Worm (Caenorhabditis elegans) whole organism, late embryonic: ENCODE measurements around the gene C26B2.2.

Experiments used
- C08G9.2 ChIP-seq: sonication (generic microtip); optimal IDR thresholded peaks from 2 replicates; lab custom pipeline; 2016; ENCODE audit warnings: mild to moderate bottlenecking, missing genetic modification characterization, moderate library complexity, missing compliant biosample characterization
- F13H6.1 ChIP-seq: sonication (generic microtip); optimal IDR thresholded peaks from 2 replicates; lab custom pipeline; 2016; ENCODE audit warnings: missing genetic modification characterization, missing compliant biosample characterization
- ahr-1 ChIP-seq: sonication (generic microtip); optimal IDR thresholded peaks from 2 replicates; lab custom pipeline; 2016; ENCODE audit warnings: missing genetic modification characterization, missing compliant biosample characterization
- ama-1 ChIP-seq: fragments of 150-350 bp; optimal IDR thresholded peaks from 2 replicates; lab custom pipeline; 2014
- ceh-14 ChIP-seq: sonication (generic microtip); optimal IDR thresholded peaks from 2 replicates; lab custom pipeline; 2016; ENCODE audit warnings: missing genotype, missing genetic modification characterization, missing compliant biosample characterization
- ceh-2 ChIP-seq: sonication (generic microtip); optimal IDR thresholded peaks from 2 replicates; lab custom pipeline; 2016; ENCODE audit warnings: missing genotype, missing genetic modification characterization, missing compliant biosample characterization
- ceh-24 ChIP-seq: sonication (generic microtip); optimal IDR thresholded peaks from 2 replicates; lab custom pipeline; 2016; ENCODE audit warnings: mild to moderate bottlenecking, missing genetic modification characterization, missing compliant biosample characterization
- ceh-31 ChIP-seq: sonication (generic microtip); optimal IDR thresholded peaks from 2 replicates; lab custom pipeline; 2016; ENCODE audit warnings: missing genetic modification characterization, missing compliant biosample characterization
- ceh-45 ChIP-seq: fragments of 200-800 bp; sonication (Bioruptor generic); IDR thresholded peaks from 2 replicates; pipeline ENCODE4 v1.3.6; 2022; ENCODE audit warnings: missing genetic modification reagents, missing genetic modification characterization, missing compliant biosample characterization
- ceh-9 ChIP-seq: sonication (generic microtip); optimal IDR thresholded peaks from 2 replicates; lab custom pipeline; 2016; ENCODE audit warnings: mild to moderate bottlenecking, missing genetic modification characterization, inconsistent platforms, missing compliant biosample characterization
- che-1 ChIP-seq: sonication (generic microtip); optimal IDR thresholded peaks from 2 replicates; lab custom pipeline; 2016; ENCODE audit warnings: mild to moderate bottlenecking, missing genetic modification characterization, missing compliant biosample characterization
- eyg-1 ChIP-seq: sonication (generic microtip); optimal IDR thresholded peaks from 2 replicates; lab custom pipeline; 2016; ENCODE audit warnings: missing genotype, missing genetic modification characterization, missing compliant biosample characterization
- hlh-15 ChIP-seq: sonication (generic microtip); optimal IDR thresholded peaks from 2 replicates; lab custom pipeline; 2016; ENCODE audit warnings: missing genetic modification characterization, missing compliant biosample characterization
- hlh-30 ChIP-seq: sonication (generic microtip); optimal IDR thresholded peaks from 2 replicates; lab custom pipeline; 2017; ENCODE audit warnings: antibody characterized with exemption, missing genetic modification characterization, missing compliant biosample characterization; ENCODE audit not compliant: insufficient read depth
- lim-6 ChIP-seq: sonication (generic microtip); optimal IDR thresholded peaks from 2 replicates; lab custom pipeline; 2016; ENCODE audit warnings: missing genetic modification characterization, missing compliant biosample characterization
- madf-2 ChIP-seq: sonication (generic microtip); optimal IDR thresholded peaks from 2 replicates; lab custom pipeline; 2017; ENCODE audit warnings: missing genetic modification characterization, missing compliant biosample characterization
- nfya-1 ChIP-seq: sonication (generic microtip); optimal IDR thresholded peaks from 2 replicates; lab custom pipeline; 2017; ENCODE audit warnings: missing genetic modification characterization, mild to moderate bottlenecking, missing compliant biosample characterization, antibody characterized with exemption, moderate library complexity
- nhr-11 ChIP-seq: fragments of 150-350 bp; optimal IDR thresholded peaks from 2 replicates; lab custom pipeline; 2014; ENCODE audit warnings: missing biosample characterization, missing genetic modification characterization
- pag-3 ChIP-seq: sonication (generic microtip); optimal IDR thresholded peaks from 2 replicates; lab custom pipeline; 2016; ENCODE audit warnings: missing compliant biosample characterization, missing genetic modification characterization, borderline replicate concordance
- pax-1 ChIP-seq: fragments of 150-350 bp; optimal IDR thresholded peaks from 2 replicates; lab custom pipeline; 2014; ENCODE audit warnings: missing biosample characterization, missing genetic modification characterization
- sdc-2 ChIP-seq: sonication (generic microtip); optimal IDR thresholded peaks from 2 replicates; lab custom pipeline; 2016; ENCODE audit warnings: missing genotype, missing genetic modification characterization, missing compliant biosample characterization
- sox-2 ChIP-seq: fragments of 200-800 bp; sonication (Bioruptor generic); IDR thresholded peaks from 2 replicates; pipeline ENCODE4 v1.3.6; 2022; ENCODE audit warnings: missing genetic modification reagents, missing genetic modification characterization, missing compliant biosample characterization
- tbx-7 ChIP-seq: sonication (generic microtip); optimal IDR thresholded peaks from 2 replicates; lab custom pipeline; 2016; ENCODE audit warnings: missing genotype, missing genetic modification characterization, missing compliant biosample characterization
- ttx-3 ChIP-seq: sonication (generic microtip); optimal IDR thresholded peaks from 2 replicates; lab custom pipeline; 2016; ENCODE audit warnings: missing genetic modification reagents, missing genetic modification characterization, missing compliant biosample characterization
- unc-42 ChIP-seq: sonication (generic microtip); optimal IDR thresholded peaks from 2 replicates; lab custom pipeline; 2016; ENCODE audit warnings: missing genotype, missing genetic modification characterization, missing compliant biosample characterization
- unc-86 ChIP-seq: sonication (generic microtip); optimal IDR thresholded peaks from 2 replicates; lab custom pipeline; 2016; ENCODE audit warnings: missing genetic modification characterization, missing compliant biosample characterization

Gene C26B2.2

DNA sequence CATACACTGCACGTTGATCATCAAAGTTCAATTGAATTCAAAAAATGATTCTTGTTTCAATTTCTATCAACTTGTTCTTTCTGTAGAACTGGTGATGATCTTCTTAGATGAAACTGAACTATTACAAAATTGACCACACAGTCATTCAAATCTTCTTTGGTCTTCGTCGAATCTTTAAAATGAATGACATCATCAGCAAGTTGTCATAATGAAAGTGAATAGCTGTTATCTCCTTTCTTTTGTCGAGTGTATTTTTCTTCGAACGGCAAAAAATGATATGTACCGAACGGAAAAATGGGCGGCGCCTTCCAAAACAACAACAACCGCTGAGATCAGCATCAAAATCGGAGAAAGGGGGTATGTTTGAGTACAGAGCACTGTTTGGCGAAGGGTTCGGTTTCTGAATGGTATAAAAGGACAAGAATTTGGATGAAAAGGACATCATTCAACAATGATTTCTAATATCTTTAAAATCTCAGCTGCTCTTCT is 44.4 kb downstream of the C26B2.2 start, which contains the start of gene ora-1:
ora-1 (plus strand) TSS at position 439 of the 489 bp plus-strand sequence.
- no peak for TF ChIP-seq pax-1 (tag; lab: Kevin White, UChicago)
- no peak for TF ChIP-seq unc-86 (tag; lab: Kevin White, UChicago)
- no peak for TF ChIP-seq ceh-24 (tag; lab: Kevin White, UChicago)
- TF ChIP-seq ceh-2 = no peak
- no peak for TF ChIP-seq pag-3 (tag; lab: Kevin White, UChicago)
- no peak for TF ChIP-seq ceh-9
- no peak for TF ChIP-seq hlh-15
- TF ChIP-seq ahr-1 (tag; lab: Kevin White, UChicago) = no peak
- no peak for TF ChIP-seq nhr-11 (tag; lab: Kevin White, UChicago)
- no peak for TF ChIP-seq ceh-31 (tag; lab: Kevin White, UChicago)
- no peak for TF ChIP-seq F13H6.1 (tag; lab: Kevin White, UChicago)
- TF ChIP-seq ceh-45 (GFP tag; lab: Robert Waterston, UW) = no peak
- no peak for TF ChIP-seq C08G9.2 (tag; lab: Kevin White, UChicago)
- TF ChIP-seq eyg-1 (tag; lab: Kevin White, UChicago) = no peak

DNA sequence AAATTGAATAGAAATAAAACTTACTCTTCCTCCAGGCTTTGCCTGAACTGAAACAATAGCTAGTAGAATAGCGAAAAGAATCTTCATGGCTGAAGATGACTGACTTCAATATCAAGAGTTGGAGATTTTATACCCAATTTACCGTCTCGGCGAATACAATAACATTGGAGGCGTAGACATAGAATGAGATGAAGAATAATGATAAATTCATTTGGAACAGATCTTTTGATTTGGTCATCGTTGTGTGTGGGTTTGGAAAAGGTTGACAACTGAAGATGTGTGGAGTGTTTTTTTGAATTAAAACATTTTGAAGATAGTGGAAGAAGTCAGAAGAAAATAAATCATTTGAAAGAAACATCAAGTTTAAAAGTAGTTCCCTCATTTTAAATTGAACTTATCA is 45.7 kb downstream of the C26B2.2 start, which contains the start of gene F57H12.6:
F57H12.6 (minus strand) TSS at position 101 of the 400 bp plus-strand sequence.
- no peak for TF ChIP-seq ceh-9
- no peak for TF ChIP-seq tbx-7 (tag; lab: Kevin White, UChicago)
- TF ChIP-seq hlh-30 = no peak
- no peak for TF ChIP-seq ama-1 (lab: Kevin White, UChicago)
- TF ChIP-seq sdc-2 (tag; lab: Kevin White, UChicago) = no peak
- no peak for TF ChIP-seq madf-2 (tag; lab: Kevin White, UChicago)
- TF ChIP-seq che-1 (tag; lab: Kevin White, UChicago) = no peak
- no peak for TF ChIP-seq F13H6.1 (tag; lab: Kevin White, UChicago)
- no peak for TF ChIP-seq unc-42 (tag; lab: Kevin White, UChicago)
- TF ChIP-seq ceh-14 (tag; lab: Kevin White, UChicago) = no peak
- TF ChIP-seq nfya-1 (tag; lab: Kevin White, UChicago) = no peak
- TF ChIP-seq eyg-1 (tag; lab: Kevin White, UChicago) = no peak
- TF ChIP-seq lim-6 = no peak
- TF ChIP-seq ttx-3 (tag; lab: Kevin White, UChicago) = no peak
- TF ChIP-seq sox-2 (GFP tag; lab: Robert Waterston, UW) = no peak
